Worm (Caenorhabditis elegans) whole organism, L3 larva: ENCODE data around the gene C08G5.7.

Experiments
- ceh-82 ChIP-seq: fragments of 150-350 bp; optimal IDR thresholded peaks from 2 replicates; lab custom pipeline; 2014; ENCODE audit warnings: missing biosample characterization, missing genetic modification characterization
- egl-27 ChIP-seq: sonication (generic microtip); optimal IDR thresholded peaks from 4 replicates; lab custom pipeline; 2017; ENCODE audit warnings: missing biosample characterization, missing genetic modification reagents, missing genetic modification characterization
- elt-1 ChIP-seq: fragments of 150-350 bp; optimal IDR thresholded peaks from 2 replicates; lab custom pipeline; 2014; ENCODE audit warnings: missing biosample characterization, missing genetic modification characterization
- lin-15B ChIP-seq: fragments of 150-350 bp; optimal IDR thresholded peaks from 2 replicates; lab custom pipeline; 2014; ENCODE audit warnings: missing biosample characterization, missing genetic modification characterization
- nfya-1 ChIP-seq: sonication (generic microtip); optimal IDR thresholded peaks from 2 replicates; lab custom pipeline; 2017; ENCODE audit warnings: missing genetic modification characterization, mild to moderate bottlenecking, missing compliant biosample characterization, antibody characterized with exemption, moderate library complexity; ENCODE audit not compliant: insufficient read depth
- nhr-11 ChIP-seq: fragments of 150-350 bp; optimal IDR thresholded peaks from 2 replicates; lab custom pipeline; 2014; ENCODE audit warnings: missing biosample characterization, missing genetic modification characterization
- nhr-23 ChIP-seq: fragments of 150-350 bp; optimal IDR thresholded peaks from 2 replicates; lab custom pipeline; 2014; ENCODE audit warnings: missing biosample characterization, missing genetic modification reagents, missing genetic modification characterization
- nhr-25 ChIP-seq: sonication (generic microtip); optimal IDR thresholded peaks from 2 replicates; lab custom pipeline; 2017; ENCODE audit warnings: missing biosample characterization, missing genetic modification characterization
- skn-1 ChIP-seq: fragments of 150-350 bp; optimal IDR thresholded peaks from 2 replicates; lab custom pipeline; 2014; ENCODE audit warnings: missing biosample characterization, missing genetic modification characterization
- unc-62 ChIP-seq: fragments of 150-350 bp; sonication (generic microtip); optimal IDR thresholded peaks from 4 replicates; lab custom pipeline; 2014; ENCODE audit warnings: missing biosample characterization, missing genetic modification reagents, missing genetic modification characterization

DNA sequence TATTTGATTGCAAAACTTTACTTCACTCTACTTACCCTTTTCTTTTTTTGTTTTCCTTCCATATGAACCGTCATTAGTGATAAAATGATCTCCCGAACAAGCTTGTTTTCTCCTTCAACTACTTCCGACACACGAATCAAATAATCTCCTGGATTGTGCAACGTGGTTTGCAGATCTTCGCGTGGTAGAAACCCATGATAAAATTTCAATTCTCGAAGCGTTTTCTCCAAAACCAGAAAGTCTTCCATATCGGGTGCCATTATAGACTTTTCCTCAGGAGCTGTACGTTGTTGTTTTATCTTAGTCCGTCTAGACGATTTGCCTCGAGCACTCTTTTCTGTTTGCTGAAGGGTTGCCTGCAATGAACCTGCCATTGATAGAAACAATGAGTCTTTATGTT lies 32.3 kb upstream of the C08G5.7 start:
- TF ChIP-seq lin-15B (tag; lab: Kevin White, UChicago) (no peak), unc-62 (no peak), nfya-1 (tag; lab: Kevin White, UChicago) (no peak), elt-1 (tag; lab: Kevin White, UChicago) (no peak), nhr-25 (no peak), nhr-11 (tag; lab: Kevin White, UChicago) (no peak), ceh-82 (tag; lab: Kevin White, UChicago) (no peak), skn-1 (tag; lab: Kevin White, UChicago) (no peak), nhr-23 (tag; lab: Kevin White, UChicago) (no peak), egl-27 (tag; lab: Kevin White, UChicago) (no peak)
